Fruit fly (Drosophila melanogaster) Kc167 (cell line): ENCODE measurements around the gene Pde9.

Source experiments
- Myc ChIP-seq: fragments of >200 bp; optimal IDR thresholded peaks from 2 replicates; lab custom pipeline; 2017; ENCODE audit warnings: missing external identifiers
- Sin3A ChIP-seq: fragments of >200 bp; optimal IDR thresholded peaks from 2 replicates; lab custom pipeline; 2018; ENCODE audit warnings: missing external identifiers
- h ChIP-seq: fragments of >200 bp; optimal IDR thresholded peaks from 3 replicates; lab custom pipeline; 2018; ENCODE audit warnings: missing external identifiers
- insv ChIP-seq: fragments of >200 bp; optimal IDR thresholded peaks from 3 replicates; lab custom pipeline; 2018; ENCODE audit warnings: missing external identifiers

DNA sequence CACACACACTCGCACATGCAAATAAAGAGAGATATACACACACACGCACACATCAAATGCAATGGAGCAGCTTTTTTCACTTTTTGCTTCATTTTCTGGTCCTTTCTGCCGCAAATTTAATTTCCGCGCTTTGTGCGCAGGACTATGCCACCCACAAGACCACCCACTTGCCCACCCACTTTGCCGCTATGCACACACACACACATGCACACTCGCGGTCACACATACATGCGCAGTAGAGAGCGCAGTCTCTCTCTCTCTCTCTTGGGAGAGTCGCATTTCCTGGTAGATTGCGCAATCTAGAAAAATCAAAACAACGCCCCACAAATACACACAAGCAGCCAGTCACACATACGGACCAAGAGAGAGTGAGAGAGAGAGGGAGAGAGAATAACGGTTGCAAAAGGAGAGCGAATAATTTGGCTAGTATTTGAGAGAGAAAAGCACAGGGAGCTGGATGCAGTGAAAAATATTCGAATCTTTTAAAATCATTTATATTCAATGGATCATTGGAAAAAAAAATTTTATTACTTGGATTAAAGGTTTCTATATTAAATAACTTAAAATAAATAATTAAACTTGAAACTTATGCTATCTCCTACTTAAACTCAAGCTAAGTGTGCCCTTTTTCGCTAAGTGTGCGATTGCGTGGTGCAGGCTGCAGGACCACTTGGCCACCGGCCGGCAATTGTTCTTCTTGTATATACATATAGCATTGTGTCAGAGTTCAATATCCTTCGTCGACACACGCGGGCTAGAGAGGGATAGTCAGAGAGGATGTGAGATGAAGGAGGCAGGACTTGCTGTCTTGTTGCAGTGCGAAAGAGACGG, 28.5 kb upstream of the Pde9 start:
- no peak for TF ChIP-seq Myc (lab: Kevin White, UChicago)
- TF ChIP-seq insv (lab: Kevin White, UChicago), result no peak
- TF ChIP-seq Sin3A (lab: Kevin White, UChicago), result no peak
- no peak for TF ChIP-seq h (lab: Kevin White, UChicago)
